Worm (Caenorhabditis elegans) whole organism, midembryonic: ENCODE results near the gene F59B10.6.

Experiments
- T22C8.4 ChIP-seq: fragments of 200-800 bp; sonication (Bioruptor generic); IDR thresholded peaks from 2 replicates; pipeline ENCODE4 v1.3.6; 2022; ENCODE audit warnings: missing genetic modification characterization, missing compliant biosample characterization
- cog-1 ChIP-seq: sonication (generic microtip); optimal IDR thresholded peaks from 2 replicates; lab custom pipeline; 2016; ENCODE audit warnings: missing genetic modification characterization, missing compliant biosample characterization
- flt-1 ChIP-seq: fragments of 200-800 bp; sonication (Bioruptor generic); IDR thresholded peaks from 2 replicates; pipeline ENCODE4 v1.3.6; 2022; ENCODE audit warnings: missing genetic modification characterization, missing compliant biosample characterization
- klf-2 ChIP-seq: fragments of 200-800 bp; sonication (Bioruptor generic); conservative IDR thresholded peaks from 2 replicates; pipeline ENCODE4 v1.3.6; 2022; ENCODE audit warnings: missing genetic modification reagents, missing genetic modification characterization, missing compliant biosample characterization
- med-1 ChIP-seq: sonication (generic microtip); optimal IDR thresholded peaks from 2 replicates; lab custom pipeline; 2017; ENCODE audit warnings: missing genetic modification characterization, mild to moderate bottlenecking, missing compliant biosample characterization, antibody characterized with exemption, missing genetic modification reagents; ENCODE audit not compliant: insufficient read depth
- ref-1 ChIP-seq: fragments of 200-800 bp; sonication (Bioruptor generic); conservative IDR thresholded peaks from 2 replicates; pipeline ENCODE4 v1.3.6; 2022; ENCODE audit warnings: missing genetic modification reagents, missing genetic modification characterization, missing compliant biosample characterization
- tab-1 ChIP-seq: fragments of 200-800 bp; sonication (Bioruptor generic); IDR thresholded peaks from 2 replicates; pipeline ENCODE4 v1.3.6; 2022; ENCODE audit warnings: missing genetic modification characterization, missing compliant biosample characterization
- ztf-23 ChIP-seq: fragments of 200-800 bp; sonication (Bioruptor generic); IDR thresholded peaks from 2 replicates; pipeline ENCODE4 v1.3.6; 2022; ENCODE audit warnings: missing genetic modification reagents, missing genetic modification characterization, missing compliant biosample characterization
- ztf-29 ChIP-seq: fragments of 200-800 bp; sonication (Bioruptor generic); IDR thresholded peaks from 2 replicates; pipeline ENCODE4 v1.3.6; 2022; ENCODE audit warnings: missing genetic modification reagents, missing genetic modification characterization, missing compliant biosample characterization

The F59B10.6 gene

DNA sequence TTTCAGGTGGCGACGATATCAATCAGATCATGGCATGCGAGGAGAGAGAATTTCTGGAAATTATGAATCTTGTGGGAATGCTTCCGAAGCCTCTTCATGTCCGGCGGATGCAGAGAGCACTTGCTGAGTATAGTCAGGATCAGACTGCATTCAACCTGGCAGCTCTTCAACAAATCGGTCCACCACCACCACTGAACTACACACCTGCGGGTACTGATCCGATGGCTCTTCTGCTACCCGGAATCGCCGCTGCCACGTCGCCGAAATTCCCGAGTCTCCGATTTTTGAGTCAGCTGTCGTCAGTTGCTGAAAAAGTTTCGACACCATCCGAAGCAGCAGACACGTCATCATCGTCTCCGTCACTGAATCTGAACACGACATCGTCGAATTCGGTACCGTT, 6.6 kb upstream of the F59B10.6 start:
- TF ChIP-seq ztf-29 (GFP tag; lab: Robert Waterston, UW), result no peak
- no peak for TF ChIP-seq ref-1 (GFP tag; lab: Robert Waterston, UW)
- TF ChIP-seq flt-1 (GFP tag; lab: Robert Waterston, UW), result no peak
- TF ChIP-seq med-1, result no peak
- TF ChIP-seq tab-1 (GFP tag; lab: Robert Waterston, UW), result no peak
- TF ChIP-seq ztf-23, result no peak
- TF ChIP-seq cog-1 (tag; lab: Kevin White, UChicago), result no peak
- no peak for TF ChIP-seq T22C8.4 (GFP tag; lab: Robert Waterston, UW)
- no peak for TF ChIP-seq klf-2

DNA sequence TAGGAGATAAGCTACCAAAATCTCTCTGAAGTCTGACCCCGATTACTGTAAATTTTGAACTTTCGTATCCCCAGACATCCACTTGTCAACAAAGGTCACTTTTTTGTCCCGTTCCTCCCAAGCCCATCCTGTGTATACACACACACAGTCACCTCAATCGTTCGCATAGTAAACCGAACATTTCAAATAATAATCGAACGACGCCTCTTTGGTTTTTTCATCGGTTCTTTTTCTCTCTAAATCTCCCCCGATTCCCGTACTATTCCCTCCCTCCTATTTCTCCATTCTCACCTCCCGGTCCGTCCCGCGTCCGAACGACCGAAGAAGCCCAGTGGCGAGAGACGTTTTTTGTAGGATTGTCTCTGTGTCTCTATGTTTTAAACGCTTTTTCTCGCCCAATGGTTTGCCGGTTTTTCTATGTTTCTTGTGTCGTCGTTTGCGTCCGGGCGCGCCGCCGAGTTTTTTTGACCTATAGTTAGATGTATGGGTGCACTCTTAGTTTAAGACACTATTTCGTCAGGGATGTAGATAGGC, 5.0 kb upstream of the F59B10.6 start:
- TF ChIP-seq T22C8.4 (GFP tag; lab: Robert Waterston, UW) (no peak), ztf-23 (no peak), cog-1 (tag; lab: Kevin White, UChicago) (no peak), ref-1 (GFP tag; lab: Robert Waterston, UW) (no peak)

ce11 chrII:10527649-10528134, 3.4 kb upstream of the F59B10.6 start, which contains the start of gene mab-10:
TSS of gene mab-10 (plus strand) at chrII:10528084.
- no peak for TF ChIP-seq cog-1 (tag; lab: Kevin White, UChicago)
- TF ChIP-seq tab-1 (GFP tag; lab: Robert Waterston, UW), result no peak
- TF ChIP-seq ztf-23, result 0 out of 2 replicates have a peak, but pooled peaks have one; percentile 48

- TF ChIP-seq tab-1 (GFP tag; lab: Robert Waterston, UW), result no peak
- TF ChIP-seq ztf-29 (GFP tag; lab: Robert Waterston, UW), result no peak
- TF ChIP-seq ref-1 (GFP tag; lab: Robert Waterston, UW), result no peak
- TF ChIP-seq T22C8.4 (GFP tag; lab: Robert Waterston, UW), result no peak
- TF ChIP-seq ztf-23, result no peak
Observed at ce11 chrII:10525134-10525533, 860 bp upstream of the F59B10.6 start.

- TF ChIP-seq T22C8.4 (GFP tag; lab: Robert Waterston, UW), result no peak
- no peak for TF ChIP-seq tab-1 (GFP tag; lab: Robert Waterston, UW)
- TF ChIP-seq cog-1 (tag; lab: Kevin White, UChicago), result no peak
- no peak for TF ChIP-seq klf-2
- TF ChIP-seq flt-1 (GFP tag; lab: Robert Waterston, UW), result no peak
- no peak for TF ChIP-seq ref-1 (GFP tag; lab: Robert Waterston, UW)
- no peak for TF ChIP-seq ztf-29 (GFP tag; lab: Robert Waterston, UW)
- no peak for TF ChIP-seq ztf-23
Observed at ce11 chrII:10523583-10523982, 691 bp downstream of the F59B10.6 start, which contains the start of gene F59B10.5. TSS of gene F59B10.5 (minus strand) at chrII:10523683.

DNA sequence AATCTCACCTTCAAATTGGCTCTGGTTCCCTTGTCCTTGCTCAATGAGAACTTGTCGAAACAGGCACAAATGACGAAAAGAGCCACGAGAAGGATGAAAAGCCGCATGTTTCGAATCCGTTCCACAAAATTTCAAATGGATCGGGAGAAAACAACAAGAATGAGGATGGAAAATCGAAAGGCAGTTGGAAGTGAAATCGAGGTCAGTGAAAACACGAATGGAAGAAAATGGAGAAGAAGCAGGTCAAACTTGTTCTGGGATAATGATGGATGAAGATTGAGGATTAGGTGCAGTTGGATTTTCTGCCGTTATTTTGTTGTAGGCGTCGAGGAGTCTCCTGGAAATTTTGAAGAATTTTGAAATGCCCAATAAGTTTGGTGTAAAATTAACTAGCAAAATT, 1.2 kb downstream of the F59B10.6 start:
- TF ChIP-seq tab-1 (GFP tag; lab: Robert Waterston, UW) (no peak), flt-1 (GFP tag; lab: Robert Waterston, UW) (no peak), cog-1 (tag; lab: Kevin White, UChicago) (no peak), ref-1 (GFP tag; lab: Robert Waterston, UW) (no peak), ztf-29 (GFP tag; lab: Robert Waterston, UW) (no peak), ztf-23 (no peak), med-1 (no peak), T22C8.4 (GFP tag; lab: Robert Waterston, UW) (no peak), klf-2 (no peak)

DNA sequence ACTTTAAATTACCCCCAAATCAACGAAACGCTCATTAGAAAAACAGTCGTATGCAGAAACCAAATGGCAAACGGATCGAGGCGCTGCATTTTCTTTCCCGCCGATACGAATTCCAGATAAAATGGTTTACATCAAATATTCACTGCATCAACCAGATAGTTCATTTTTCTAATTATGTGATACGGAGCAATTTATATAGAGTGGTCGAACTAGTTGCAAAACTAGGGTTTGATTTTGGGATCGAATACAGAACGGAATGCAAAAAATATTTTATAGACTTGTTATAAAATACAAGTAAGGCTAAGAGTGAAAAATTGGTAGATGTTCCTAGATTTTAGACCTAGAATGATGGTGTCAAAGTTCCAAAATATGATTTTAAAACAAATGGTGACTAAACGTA, 4.4 kb downstream of the F59B10.6 start:
- TF ChIP-seq ztf-29 (GFP tag; lab: Robert Waterston, UW) (no peak), flt-1 (GFP tag; lab: Robert Waterston, UW) (no peak), ztf-23 (no peak), cog-1 (tag; lab: Kevin White, UChicago) (no peak), klf-2 (no peak), tab-1 (GFP tag; lab: Robert Waterston, UW) (no peak), ref-1 (GFP tag; lab: Robert Waterston, UW) (no peak), med-1 (no peak), T22C8.4 (GFP tag; lab: Robert Waterston, UW) (no peak)

ce11 chrII:10519017-10519416, 5.3 kb downstream of the F59B10.6 start, which contains the start of gene F59B10.4:
TSS of gene F59B10.4 (minus strand) at chrII:10519117.
- TF ChIP-seq flt-1 (GFP tag; lab: Robert Waterston, UW), result no peak
- no peak for TF ChIP-seq ref-1 (GFP tag; lab: Robert Waterston, UW)
- no peak for TF ChIP-seq ztf-23
- TF ChIP-seq klf-2, result no peak
- no peak for TF ChIP-seq med-1
- TF ChIP-seq ztf-29 (GFP tag; lab: Robert Waterston, UW), result no peak
- no peak for TF ChIP-seq tab-1 (GFP tag; lab: Robert Waterston, UW)
- no peak for TF ChIP-seq cog-1 (tag; lab: Kevin White, UChicago)
- TF ChIP-seq T22C8.4 (GFP tag; lab: Robert Waterston, UW), result no peak

ce11 chrII:10516375-10516774, 7.9 kb downstream of the F59B10.6 start:
- no peak for TF ChIP-seq cog-1 (tag; lab: Kevin White, UChicago)
- TF ChIP-seq ref-1 (GFP tag; lab: Robert Waterston, UW), result no peak
- no peak for TF ChIP-seq ztf-23
- no peak for TF ChIP-seq flt-1 (GFP tag; lab: Robert Waterston, UW)
- no peak for TF ChIP-seq med-1
- TF ChIP-seq ztf-29 (GFP tag; lab: Robert Waterston, UW), result no peak
- TF ChIP-seq tab-1 (GFP tag; lab: Robert Waterston, UW), result no peak
- no peak for TF ChIP-seq T22C8.4 (GFP tag; lab: Robert Waterston, UW)
- no peak for TF ChIP-seq klf-2

- TF ChIP-seq flt-1 (GFP tag; lab: Robert Waterston, UW) (no peak), T22C8.4 (GFP tag; lab: Robert Waterston, UW) (no peak), klf-2 (no peak), cog-1 (tag; lab: Kevin White, UChicago) (no peak), ztf-29 (GFP tag; lab: Robert Waterston, UW) (no peak), ztf-23 (no peak), tab-1 (GFP tag; lab: Robert Waterston, UW) (no peak), ref-1 (GFP tag; lab: Robert Waterston, UW) (no peak), med-1 (no peak)
Observed at ce11 chrII:10515422-10515821, 8.9 kb downstream of the F59B10.6 start.
